Fruit fly (Drosophila melanogaster): ENCODE measurements around the gene CG14543.

Gene CG14543

dm6 chr3R:26106595-26107152 is 50.2 kb downstream of the CG14543 start, which contains the start of gene Cipc (continued):
- no peak for TF ChIP-seq HLHmδ (GFP tag; optimal IDR thresholded peaks at IDR 0.05)
- peak; percentile 80 for TF ChIP-seq CG12391 (tag; optimal IDR thresholded peaks at IDR 0.05)
- TF ChIP-seq Nf-YA (GFP tag; IDR thresholded peaks at IDR 0.05), result peak; percentile 61
- no peak for TF ChIP-seq CG8290 (GFP tag; optimal IDR thresholded peaks at IDR 0.05)
- TF ChIP-seq CG8290 (tag; optimal IDR thresholded peaks at IDR 0.05), result peak in 1 of 2 experiments; percentile 74
- peak; percentile 95 for TF ChIP-seq cwo (GFP tag; optimal IDR thresholded peaks at IDR 0.05)
- no peak for TF ChIP-seq Usf (GFP tag; optimal IDR thresholded peaks at IDR 0.05)
- peak; percentile 65 for TF ChIP-seq CG10147 (GFP tag; optimal IDR thresholded peaks at IDR 0.05)
- TF ChIP-seq Sox102F (GFP tag; optimal IDR thresholded peaks at IDR 0.05), result peak; percentile 79
- peak; percentile 38; the same call in 1 of the 2 replicates for TF ChIP-seq Awh (GFP tag; IDR thresholded peaks at IDR 0.05)
- peak; percentile 35 for TF ChIP-seq Six4 (GFP tag; optimal IDR thresholded peaks at IDR 0.05)
- peak; percentile 74 for TF ChIP-seq Bgb (GFP tag; IDR thresholded peaks at IDR 0.05; ENCODE audit: partially characterized antibody)
- no peak for TF ChIP-seq ssp (GFP tag; IDR thresholded peaks at IDR 0.05)
- peak; percentile 41 for TF ChIP-seq gsb-n (tag; optimal IDR thresholded peaks at IDR 0.05)
- peak; percentile 67 for TF ChIP-seq CG7987 (GFP tag; optimal IDR thresholded peaks at IDR 0.05)
- TF ChIP-seq esg (GFP tag; conservative IDR thresholded peaks at IDR 0.05), result no peak; the same call in 1 of the 2 replicates
- no peak for TF ChIP-seq mld (GFP tag; IDR thresholded peaks at IDR 0.05; ENCODE audit: partially characterized antibody)
- TF ChIP-seq Hr51 (GFP tag; optimal IDR thresholded peaks at IDR 0.05), result peak; percentile 47 to 90
- TF ChIP-seq CG4404 (GFP tag; IDR thresholded peaks at IDR 0.05), result no peak
- peak; percentile 70 for TF ChIP-seq Nf-YB (GFP tag; optimal IDR thresholded peaks at IDR 0.05)
- TF ChIP-seq CG11696 (GFP tag; IDR thresholded peaks at IDR 0.05), result peak; percentile 20; the same call in 1 of the 2 replicates
- peak; percentile 41; the same call in 1 of the 4 replicates for TF ChIP-seq Gug (GFP tag; IDR thresholded peaks at IDR 0.05)
- no peak for TF ChIP-seq CG8765 (GFP tag; IDR thresholded peaks at IDR 0.05)
- TF ChIP-seq D19B (GFP tag; optimal IDR thresholded peaks at IDR 0.05), result peak; percentile 63
- TF ChIP-seq CG34376 (GFP tag; optimal IDR thresholded peaks at IDR 0.05), result peak; percentile 71
- peak; percentile 91 for TF ChIP-seq Dbx (GFP tag; IDR thresholded peaks at IDR 0.05)
- TF ChIP-seq CG5180 (GFP tag; optimal IDR thresholded peaks at IDR 0.05), result peak; percentile 37
- TF ChIP-seq lbe (GFP tag; optimal IDR thresholded peaks at IDR 0.05), result peak; percentile 63
- peak; percentile 79 for TF ChIP-seq Nf-YC (tag; optimal IDR thresholded peaks at IDR 0.05)
- no peak for TF ChIP-seq jumu (GFP tag; optimal IDR thresholded peaks at IDR 0.05)
- peak; percentile 37 for TF ChIP-seq Side (GFP tag; optimal IDR thresholded peaks at IDR 0.05)
- no peak for TF ChIP-seq tll (GFP tag; optimal IDR thresholded peaks at IDR 0.05)
- TF ChIP-seq pum (GFP tag; optimal IDR thresholded peaks at IDR 0.05), result no peak
- peak; percentile 74 for TF ChIP-seq tin (GFP tag; optimal IDR thresholded peaks at IDR 0.05)
- peak in 1 of 2 experiments; percentile 38 for TF ChIP-seq insv (GFP tag; optimal IDR thresholded peaks at IDR 0.05)
- TF ChIP-seq usp (GFP tag; optimal IDR thresholded peaks at IDR 0.05), result no peak
- TF ChIP-seq CG31441 (GFP tag; IDR thresholded peaks at IDR 0.05), result peak; percentile 79
- peak; percentile 61 for TF ChIP-seq CG6683 (GFP tag; optimal IDR thresholded peaks at IDR 0.05)
- peak; percentile 6 for TF ChIP-seq YL-1 (GFP tag; optimal IDR thresholded peaks at IDR 0.05)
- peak; percentile 35 for TF ChIP-seq CG16815 (GFP tag; optimal IDR thresholded peaks at IDR 0.05)
- TF ChIP-seq Blimp-1 (GFP tag; optimal IDR thresholded peaks at IDR 0.05), result peak; percentile 85
- peak; percentile 63; the same call in 1 of the 2 replicates for TF ChIP-seq CG32772 (GFP tag; IDR thresholded peaks at IDR 0.05)
- peak; percentile 67 for TF ChIP-seq Taf1 (GFP tag; IDR thresholded peaks at IDR 0.05)
- peak; percentile 75 for TF ChIP-seq Drgx (GFP tag; IDR thresholded peaks at IDR 0.05)
- peak; percentile 10 for TF ChIP-seq CG7271 (tag; optimal IDR thresholded peaks at IDR 0.05)
- TF ChIP-seq crp (GFP tag; optimal IDR thresholded peaks at IDR 0.05), result no peak
- no peak for TF ChIP-seq pita (GFP tag; optimal IDR thresholded peaks at IDR 0.05)
- TF ChIP-seq ab (GFP tag; optimal IDR thresholded peaks at IDR 0.05), result no peak
- no peak for TF ChIP-seq fu2 (GFP tag; optimal IDR thresholded peaks at IDR 0.05)
